Fruit fly (Drosophila melanogaster) whole organism, wandering third instar larva: ENCODE measurements around the gene futsch.

ENCODE experiments used
- Abd-B ChIP-seq: fragments of >200 bp; optimal IDR thresholded peaks from 2 replicates; lab custom pipeline; 2017; ENCODE audit warnings: missing biosample characterization, missing genetic modification characterization
- CG32264 ChIP-seq: fragments of 200-800 bp; sonication (Bioruptor generic); optimal IDR thresholded peaks from 2 replicates; lab custom pipeline; 2016; ENCODE audit warnings: missing biosample characterization, missing genetic modification characterization
- CG9705 ChIP-seq: fragments of 200-800 bp; sonication (Bioruptor generic); optimal IDR thresholded peaks from 2 replicates; lab custom pipeline; 2018; ENCODE audit warnings: missing biosample characterization, mild to moderate bottlenecking, missing genetic modification characterization
- CrebA ChIP-seq: fragments of 200-800 bp; sonication (Bioruptor generic); optimal IDR thresholded peaks from 2 replicates; lab custom pipeline; 2016; ENCODE audit warnings: missing biosample characterization, mild to moderate bottlenecking, missing genetic modification characterization, borderline replicate concordance
- Dfd ChIP-seq: fragments of >200 bp; optimal IDR thresholded peaks from 2 replicates; lab custom pipeline; 2017; ENCODE audit warnings: missing biosample characterization, missing genetic modification characterization
- Dif ChIP-seq: fragments of 200-275, 200-300 bp; sonication (Bioruptor generic); optimal IDR thresholded peaks from 2 replicates; lab custom pipeline; 2018; ENCODE audit warnings: missing biosample characterization, missing genetic modification characterization; ENCODE audit not compliant: partially characterized antibody
- GATAd ChIP-seq: sonication (Bioruptor generic); optimal IDR thresholded peaks from 2 replicates; lab custom pipeline; 2016; ENCODE audit warnings: missing biosample characterization, missing genetic modification characterization
- HLH106 ChIP-seq: fragments of 200-800 bp; optimal IDR thresholded peaks from 3 replicates; lab custom pipeline; 2019; ENCODE audit warnings: missing biosample characterization, mild to moderate bottlenecking, missing genetic modification characterization, moderate library complexity
- Hnf4 ChIP-seq: fragments of 200-800 bp; sonication (Bioruptor generic); optimal IDR thresholded peaks from 2 replicates; lab custom pipeline; 2016; ENCODE audit warnings: missing biosample characterization, mild to moderate bottlenecking, missing genetic modification characterization
- Hr78 ChIP-seq: fragments of >200 bp; optimal IDR thresholded peaks from 2 replicates; lab custom pipeline; 2017; ENCODE audit warnings: missing biosample characterization, missing genetic modification characterization
- Hr83 ChIP-seq: fragments of 200-300 bp; sonication (Bioruptor generic); optimal IDR thresholded peaks from 2 replicates; lab custom pipeline; 2016; ENCODE audit warnings: missing biosample characterization, mild to moderate bottlenecking, missing genetic modification characterization, moderate library complexity; ENCODE audit not compliant: poor library complexity, severe bottlenecking
- Jra ChIP-seq: sonication (Bioruptor generic); optimal IDR thresholded peaks from 2 replicates; lab custom pipeline; 2016; ENCODE audit warnings: missing biosample characterization, missing genetic modification characterization
- Mio ChIP-seq: sonication (Bioruptor generic); optimal IDR thresholded peaks from 2 replicates; lab custom pipeline; 2016; ENCODE audit warnings: missing biosample characterization, missing genetic modification characterization
- Myc ChIP-seq: fragments of >200 bp; optimal IDR thresholded peaks from 2 replicates; lab custom pipeline; 2017
- N ChIP-seq: fragments of >200 bp; optimal IDR thresholded peaks from 2 replicates; lab custom pipeline; 2018; ENCODE audit warnings: missing biosample characterization, missing external identifiers, missing genetic modification characterization
- OdsH ChIP-seq: fragments of 200-800 bp; sonication (Bioruptor generic); optimal IDR thresholded peaks from 2 replicates; lab custom pipeline; 2016; ENCODE audit warnings: missing biosample characterization, mild to moderate bottlenecking, missing genetic modification characterization
- Rel ChIP-seq, 2 experiments: fragments of 200-800 bp; sonication (Bioruptor generic) in 1 of 2; optimal IDR thresholded peaks; 2 replicates in 1 of 2; 3 replicates in 1 of 2; lab custom pipeline; 2016 to 2019; ENCODE audit warnings: mild to moderate bottlenecking in 2 of 2, missing biosample characterization in 2 of 2, missing genetic modification characterization in 2 of 2, moderate library complexity in 1 of 2
- Sp1 ChIP-seq: fragments of 200-800 bp; sonication (Bioruptor generic); optimal IDR thresholded peaks from 3 replicates; lab custom pipeline; 2019; ENCODE audit warnings: missing biosample characterization, mild to moderate bottlenecking, missing genetic modification characterization, moderate library complexity
- Vsx2 ChIP-seq: fragments of 200-300, 225-300 bp; sonication (Bioruptor generic); optimal IDR thresholded peaks from 2 replicates; lab custom pipeline; 2018; ENCODE audit warnings: missing biosample characterization, missing genetic modification characterization; ENCODE audit not compliant: partially characterized antibody
- br ChIP-seq: fragments of 200-800 bp; sonication (Bioruptor generic); optimal IDR thresholded peaks from 2 replicates; lab custom pipeline; 2016; ENCODE audit warnings: missing biosample characterization, missing genetic modification characterization
- brk ChIP-seq: fragments of 200-800 bp; sonication (Bioruptor generic); optimal IDR thresholded peaks from 2 replicates; lab custom pipeline; 2016; ENCODE audit warnings: missing biosample characterization, mild to moderate bottlenecking, missing genetic modification characterization
- dl ChIP-seq, 2 experiments: fragments of 175-275, 200-275 bp in 1 of 2; fragments of 200-275 bp in 1 of 2; sonication (Bioruptor generic); optimal IDR thresholded peaks; lab custom pipeline; 2018; ENCODE audit warnings: mild to moderate bottlenecking in 2 of 2, missing biosample characterization in 2 of 2, missing genetic modification characterization in 2 of 2, moderate library complexity in 2 of 2; ENCODE audit not compliant: partially characterized antibody in 2 of 2, insufficient read depth in 1 of 2
- dmrt93B ChIP-seq: fragments of 200-800 bp; sonication (Bioruptor generic); optimal IDR thresholded peaks from 2 replicates; lab custom pipeline; 2018; ENCODE audit warnings: missing biosample characterization, mild to moderate bottlenecking, missing genetic modification characterization
- dsf ChIP-seq: sonication (Bioruptor generic); optimal IDR thresholded peaks from 2 replicates; lab custom pipeline; 2016; ENCODE audit warnings: missing biosample characterization, missing genetic modification characterization, borderline replicate concordance
- ey ChIP-seq: fragments of 200-800 bp; sonication (Bioruptor generic); optimal IDR thresholded peaks from 2 replicates; lab custom pipeline; 2016; ENCODE audit warnings: missing biosample characterization, missing genetic modification characterization
- foxo ChIP-seq, 2 experiments: fragments of 200-800 bp; sonication (Bioruptor generic); optimal IDR thresholded peaks; 2 replicates in 1 of 2; 3 replicates in 1 of 2; lab custom pipeline; 2016 to 2017; ENCODE audit warnings: missing biosample characterization in 2 of 2, missing genetic modification characterization in 2 of 2
- fru ChIP-seq: fragments of 200-800 bp; sonication (Bioruptor generic); optimal IDR thresholded peaks from 3 replicates; lab custom pipeline; 2016; ENCODE audit warnings: missing biosample characterization, mild to moderate bottlenecking, missing genetic modification characterization
- h ChIP-seq: fragments of 200-800 bp; sonication (Bioruptor generic); optimal IDR thresholded peaks from 3 replicates; lab custom pipeline; 2016; ENCODE audit warnings: missing biosample characterization, mild to moderate bottlenecking, missing genetic modification characterization
- jim ChIP-seq: fragments of 175-275, 200-325 bp; sonication (Bioruptor generic); optimal IDR thresholded peaks from 2 replicates; lab custom pipeline; 2016; ENCODE audit warnings: missing biosample characterization, mild to moderate bottlenecking, missing genetic modification characterization
- lola ChIP-seq: fragments of >200 bp; optimal IDR thresholded peaks from 2 replicates; lab custom pipeline; 2017; ENCODE audit warnings: missing biosample characterization, missing genetic modification characterization
- pan ChIP-seq: fragments of >200 bp; optimal IDR thresholded peaks from 2 replicates; lab custom pipeline; 2017
- psq ChIP-seq: fragments of 200-800 bp; sonication (Bioruptor generic); optimal IDR thresholded peaks from 3 replicates; lab custom pipeline; 2017; ENCODE audit warnings: missing biosample characterization, mild to moderate bottlenecking, missing genetic modification characterization, moderate library complexity
- rgr ChIP-seq: fragments of 200-800 bp; sonication (Bioruptor generic); optimal IDR thresholded peaks from 3 replicates; lab custom pipeline; 2016; ENCODE audit warnings: missing biosample characterization, mild to moderate bottlenecking, missing genetic modification characterization
- sage ChIP-seq: fragments of 200-800 bp; sonication (Bioruptor generic); optimal IDR thresholded peaks from 2 replicates; lab custom pipeline; 2016; ENCODE audit warnings: missing biosample characterization, mild to moderate bottlenecking, missing genetic modification characterization
- sv ChIP-seq: fragments of 200-800 bp; sonication (Bioruptor generic); optimal IDR thresholded peaks from 3 replicates; lab custom pipeline; 2016; ENCODE audit warnings: missing biosample characterization, missing genetic modification characterization
- tai ChIP-seq: sonication (Bioruptor generic); optimal IDR thresholded peaks from 2 replicates; lab custom pipeline; 2016; ENCODE audit warnings: missing biosample characterization, missing genetic modification characterization
- usp ChIP-seq: fragments of >200 bp; optimal IDR thresholded peaks from 2 replicates; lab custom pipeline; 2017; ENCODE audit warnings: missing biosample characterization, missing genetic modification characterization
- woc ChIP-seq: sonication (Bioruptor generic); optimal IDR thresholded peaks from 2 replicates; lab custom pipeline; 2016; ENCODE audit warnings: missing biosample characterization, mild to moderate bottlenecking, missing genetic modification characterization

Gene futsch

DNA sequence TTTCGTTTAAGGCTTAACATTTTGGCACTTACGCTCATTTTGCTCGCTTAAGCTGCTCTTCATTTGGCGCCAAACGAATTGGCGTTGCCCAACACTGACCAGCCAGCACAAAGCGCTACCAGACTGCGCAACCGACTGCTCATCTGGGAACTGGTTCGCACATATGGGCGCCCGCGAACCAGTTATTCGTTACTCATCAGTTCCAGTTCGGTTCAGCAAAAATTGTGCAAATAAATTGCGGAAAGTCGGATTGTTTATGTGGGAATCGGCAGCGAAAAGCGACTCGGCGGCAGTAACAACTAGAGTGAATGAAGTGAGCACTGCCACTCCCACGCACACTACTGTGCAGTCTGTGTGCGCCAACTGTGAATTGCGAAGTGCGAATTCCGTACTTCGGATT, 16.0 kb upstream of the futsch start, which contains the start of gene Rilpl:
Gene Rilpl (plus strand): TSS at position 180 of the 400 bp plus-strand sequence.
- no peak for TF ChIP-seq GATAd (GFP tag; lab: Kevin White, UChicago)
- no peak for TF ChIP-seq pan (lab: Kevin White, UChicago)
- TF ChIP-seq dmrt93B (GFP tag; lab: Kevin White, UChicago): no peak
- no peak for TF ChIP-seq Abd-B (GFP tag; lab: Kevin White, UChicago)
- TF ChIP-seq woc (GFP tag; lab: Kevin White, UChicago): no peak
- TF ChIP-seq Jra: peak; percentile 80
- TF ChIP-seq OdsH (GFP tag; lab: Kevin White, UChicago): no peak
- peak; percentile 15 for TF ChIP-seq HLH106
- TF ChIP-seq foxo (GFP tag; optimal IDR thresholded peaks at IDR 0.05; lab: Kevin White, UChicago): peak in 1 of 2 experiments; percentile 47
- TF ChIP-seq Rel (GFP tag; optimal IDR thresholded peaks at IDR 0.05; lab: Kevin White, UChicago): no peak
- TF ChIP-seq Rel (tag; optimal IDR thresholded peaks at IDR 0.05; lab: Kevin White, UChicago): peak; percentile 48
- TF ChIP-seq h (GFP tag; lab: Kevin White, UChicago): peak; percentile 45
- no peak for TF ChIP-seq psq (GFP tag; lab: Kevin White, UChicago)
- TF ChIP-seq dsf (GFP tag; lab: Kevin White, UChicago): no peak
- peak; percentile 25 for TF ChIP-seq Sp1
- no peak for TF ChIP-seq CG9705 (GFP tag; lab: Kevin White, UChicago)
- TF ChIP-seq fru (GFP tag; lab: Kevin White, UChicago): peak; percentile 22
- TF ChIP-seq Hr78: no peak
- peak; percentile 50 for TF ChIP-seq rgr (GFP tag; lab: Kevin White, UChicago)
- TF ChIP-seq Dif: no peak
- no peak for TF ChIP-seq jim (GFP tag; lab: Kevin White, UChicago)
- peak; percentile 34 for TF ChIP-seq br (GFP tag; lab: Kevin White, UChicago)
- no peak for TF ChIP-seq sv (GFP tag; lab: Kevin White, UChicago)

DNA sequence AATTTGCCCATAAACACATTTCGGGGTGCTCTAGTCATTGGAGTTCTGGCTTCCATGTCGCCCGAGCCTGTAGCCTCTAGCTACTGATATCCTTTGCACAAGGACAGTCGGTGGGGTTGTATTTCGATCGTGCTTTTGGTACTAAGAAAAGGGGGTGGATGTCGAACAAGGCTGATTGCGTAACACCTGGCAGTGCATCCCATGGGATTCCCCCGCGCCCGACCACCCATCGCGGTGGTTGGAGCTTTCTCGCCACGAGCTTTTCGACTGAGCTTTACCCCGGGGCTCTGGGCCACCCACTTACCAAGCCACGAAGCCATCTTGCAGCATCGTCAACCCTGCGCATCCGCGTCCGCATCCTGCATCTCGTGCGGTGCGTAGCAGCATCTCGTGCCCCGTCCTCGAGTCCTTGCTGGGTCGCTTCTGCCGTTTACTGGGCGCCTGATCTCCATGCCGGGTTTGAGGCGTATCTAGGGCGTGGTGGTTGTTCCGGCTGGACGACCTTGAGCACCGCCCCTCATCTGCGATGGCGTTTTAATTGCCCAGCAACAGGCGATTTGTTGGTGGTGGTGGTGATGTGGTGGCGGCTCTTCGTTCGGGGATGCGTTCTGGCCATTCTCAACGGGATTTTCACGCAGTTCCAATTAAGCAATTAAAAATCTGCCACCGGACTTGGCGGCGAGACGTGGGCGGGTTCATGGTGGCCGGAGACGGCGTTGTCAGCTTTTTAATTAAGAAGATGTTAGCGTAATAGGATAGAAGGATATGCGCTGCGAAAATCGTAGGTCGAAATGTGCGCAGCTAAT, 11.0 kb upstream of the futsch start:
- no peak for TF ChIP-seq Rel (GFP tag; optimal IDR thresholded peaks at IDR 0.05; lab: Kevin White, UChicago)
- TF ChIP-seq Rel (tag; optimal IDR thresholded peaks at IDR 0.05; lab: Kevin White, UChicago): peak; percentile 39
- no peak for TF ChIP-seq Hr78
- TF ChIP-seq Dif: peak; percentile 26

DNA sequence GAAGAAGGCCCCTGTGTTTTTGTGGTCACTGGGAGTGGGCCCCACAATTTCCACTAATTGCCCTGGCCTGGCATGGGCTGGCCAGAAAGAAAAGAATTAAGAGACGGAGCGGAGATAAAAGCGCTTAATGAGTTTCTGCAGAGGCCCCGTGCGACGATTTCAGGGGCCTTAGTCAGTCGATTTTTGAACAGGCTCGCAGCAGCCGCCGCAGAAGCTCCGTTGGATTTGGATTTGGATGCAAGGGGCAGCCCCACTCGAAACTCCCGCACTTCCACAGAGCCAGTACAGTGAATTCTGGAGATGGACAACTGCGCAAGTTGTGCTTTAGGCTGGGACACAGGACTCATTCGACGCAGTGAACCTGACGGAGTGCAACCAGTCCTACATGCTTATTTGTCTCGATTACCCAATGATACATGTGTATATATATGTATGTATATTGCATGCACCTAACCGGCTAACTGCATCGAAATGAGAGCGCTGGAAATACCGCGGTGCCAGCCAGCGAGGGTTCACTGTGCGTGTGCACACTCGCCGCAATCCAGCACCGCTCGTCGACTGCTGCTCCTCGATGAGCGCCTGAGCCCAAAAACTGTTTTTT, 10.3 kb upstream of the futsch start:
- TF ChIP-seq pan (lab: Kevin White, UChicago) (no peak), OdsH (GFP tag; lab: Kevin White, UChicago) (peak; percentile 72), CG32264 (GFP tag; lab: Kevin White, UChicago) (peak; percentile 55), brk (no peak), tai (GFP tag; lab: Kevin White, UChicago) (no peak), br (GFP tag; lab: Kevin White, UChicago) (peak; percentile 85), CG9705 (GFP tag; lab: Kevin White, UChicago) (peak; percentile 69), Rel (GFP tag; optimal IDR thresholded peaks at IDR 0.05; lab: Kevin White, UChicago) (no peak), Rel (tag; optimal IDR thresholded peaks at IDR 0.05; lab: Kevin White, UChicago) (peak; percentile 83), usp (GFP tag; lab: Kevin White, UChicago) (no peak), sv (GFP tag; lab: Kevin White, UChicago) (peak; percentile 31), dl (GFP tag; optimal IDR thresholded peaks at IDR 0.05; lab: Kevin White, UChicago; ENCODE audit: insufficient read depth in 1 of 2, partially characterized antibody in 2 of 2) (no peak), dsf (GFP tag; lab: Kevin White, UChicago) (no peak), Mio (GFP tag; lab: Kevin White, UChicago) (no peak), Myc (no peak), Sp1 (peak; percentile 62), HLH106 (peak; percentile 83), N (no peak), sage (GFP tag; lab: Kevin White, UChicago) (peak; percentile 44), ey (GFP tag; lab: Kevin White, UChicago) (peak; percentile 83), Abd-B (GFP tag; lab: Kevin White, UChicago) (no peak), foxo (GFP tag; optimal IDR thresholded peaks at IDR 0.05; lab: Kevin White, UChicago) (peak in 1 of 2 experiments; percentile 83), lola (GFP tag; lab: Kevin White, UChicago) (no peak), Hr78 (no peak), fru (GFP tag; lab: Kevin White, UChicago) (peak; percentile 86), Vsx2 (GFP tag; lab: Kevin White, UChicago) (peak; percentile 26), dmrt93B (GFP tag; lab: Kevin White, UChicago) (peak; percentile 79), Hr83 (no peak), Hnf4 (GFP tag; lab: Kevin White, UChicago) (no peak), rgr (GFP tag; lab: Kevin White, UChicago) (peak; percentile 62), Jra (peak; percentile 18), h (GFP tag; lab: Kevin White, UChicago) (peak; percentile 83), psq (GFP tag; lab: Kevin White, UChicago) (peak; percentile 74), Dif (no peak), CrebA (GFP tag; lab: Kevin White, UChicago) (no peak), GATAd (GFP tag; lab: Kevin White, UChicago) (no peak), jim (GFP tag; lab: Kevin White, UChicago) (no peak), Dfd (GFP tag; lab: Kevin White, UChicago) (no peak), woc (GFP tag; lab: Kevin White, UChicago) (peak; percentile 98)
